Worm (Caenorhabditis elegans): ENCODE measurements around the gene B0563.5.
A peak's percentile ranks its signal among the peaks of the same experiment; 100 is the strongest.

Gene B0563.5

ce11 chrX:9113829-9114228 is 32.1 kb upstream of the B0563.5 start, which contains the start of gene C25A11.2 (continued):
- TF ChIP-seq nhr-120 (GFP tag; IDR thresholded peaks at IDR 0.05) (no peak), egrh-3 (GFP tag; IDR thresholded peaks at IDR 0.05) (0 out of 2 replicates have a peak, but pooled peaks have one; percentile 13), K12H6.12 (tag; optimal IDR thresholded peaks at IDR 0.05) (peak; percentile 20), aptf-3 (GFP tag; IDR thresholded peaks at IDR 0.05) (no peak), rec-8 (tag; optimal IDR thresholded peaks at IDR 0.05) (no peak), chd-7 (tag; optimal IDR thresholded peaks at IDR 0.05) (no peak), bed-1 (GFP tag; IDR thresholded peaks at IDR 0.05) (no peak), B0261.1 (tag; optimal IDR thresholded peaks at IDR 0.05) (no peak), lag-1 (GFP tag; IDR thresholded peaks at IDR 0.05) (no peak), gei-17 (GFP tag; optimal IDR thresholded peaks at IDR 0.05) (no peak), rpc-1 (optimal IDR thresholded peaks at IDR 0.05) (no peak), rpc-1 (tag; optimal IDR thresholded peaks at IDR 0.05) (no peak), efl-1 (GFP tag; optimal IDR thresholded peaks at IDR 0.05) (no peak), zim-3 (tag; optimal IDR thresholded peaks at IDR 0.05) (no peak), madf-8 (GFP tag; conservative IDR thresholded peaks at IDR 0.05) (no peak), pbrm-1 (GFP tag; IDR thresholded peaks at IDR 0.05) (0 out of 2 replicates have a peak, but pooled peaks have one; percentile 20), K11D2.4 (GFP tag; IDR thresholded peaks at IDR 0.05) (no peak), ztf-18 (tag; optimal IDR thresholded peaks at IDR 0.05) (no peak), madf-3 (GFP tag; IDR thresholded peaks at IDR 0.05) (no peak), ceh-27 (GFP tag; optimal IDR thresholded peaks at IDR 0.05) (peak; percentile 34), Y95B8A.8 (GFP tag; IDR thresholded peaks at IDR 0.05) (no peak), T07F8.4 (tag; optimal IDR thresholded peaks at IDR 0.05) (no peak), tbp1 (GFP tag; optimal IDR thresholded peaks at IDR 0.05) (no peak), let-526 (GFP tag; IDR thresholded peaks at IDR 0.05) (no peak), tlf-1 (GFP tag; optimal IDR thresholded peaks at IDR 0.05) (no peak), D2030.7 (GFP tag; IDR thresholded peaks at IDR 0.05) (no peak), lin-54 (GFP tag; optimal IDR thresholded peaks at IDR 0.05) (peak; percentile 11), atf-7 (tag; optimal IDR thresholded peaks at IDR 0.05) (no peak), nhr-80 (tag; optimal IDR thresholded peaks at IDR 0.05) (peak; percentile 25), die-1 (tag; optimal IDR thresholded peaks at IDR 0.05) (no peak), Y79H2A.3 (GFP tag; conservative IDR thresholded peaks at IDR 0.05) (no peak)

ce11 chrX:9117541-9117940 is 28.4 kb upstream of the B0563.5 start:
- TF ChIP-seq bed-1 (GFP tag; IDR thresholded peaks at IDR 0.05) = no peak
- TF ChIP-seq attf-5 (GFP tag; optimal IDR thresholded peaks at IDR 0.05) = no peak
- TF ChIP-seq hmg-20 (GFP tag; IDR thresholded peaks at IDR 0.05) = no peak
- TF ChIP-seq ZK185.1 (tag; optimal IDR thresholded peaks at IDR 0.05; ENCODE audit: poor library complexity, severe bottlenecking) = no peak
- TF ChIP-seq xnd-1 (tag; optimal IDR thresholded peaks at IDR 0.05) = no peak
- peak; percentile 85 for TF ChIP-seq ztf-18 (tag; optimal IDR thresholded peaks at IDR 0.05)
- no peak for TF ChIP-seq ztf-22 (GFP tag; optimal IDR thresholded peaks at IDR 0.05)
- no peak for TF ChIP-seq Y56A3A.18 (GFP tag; IDR thresholded peaks at IDR 0.05)
- no peak for TF ChIP-seq repo-1 (tag; optimal IDR thresholded peaks at IDR 0.05)
- peak; percentile 45 for TF ChIP-seq efl-1 (GFP tag; optimal IDR thresholded peaks at IDR 0.05)
- no peak for TF ChIP-seq ccch-3 (GFP tag; optimal IDR thresholded peaks at IDR 0.05)
- no peak for TF ChIP-seq rcor-1 (GFP tag; IDR thresholded peaks at IDR 0.05)
- TF ChIP-seq dox-1 (GFP tag; IDR thresholded peaks at IDR 0.05) = no peak
- TF ChIP-seq madf-8 (GFP tag; conservative IDR thresholded peaks at IDR 0.05) = peak; percentile 28; the same call in 1 of the 2 replicates
- TF ChIP-seq lin-35 (GFP tag; optimal IDR thresholded peaks at IDR 0.05) = no peak
- no peak for TF ChIP-seq B0261.1 (tag; optimal IDR thresholded peaks at IDR 0.05)
- TF ChIP-seq madf-6 (GFP tag; IDR thresholded peaks at IDR 0.05) = peak; percentile 66; the same call in 1 of the 2 replicates
- no peak for TF ChIP-seq hlh-26 (GFP tag; conservative IDR thresholded peaks at IDR 0.05)
- TF ChIP-seq lag-1 (GFP tag; IDR thresholded peaks at IDR 0.05) = no peak
